Worm (Caenorhabditis elegans) whole organism, young adult: ENCODE measurements around the gene flp-12.

Source experiments
- atf-7 ChIP-seq: sonication (generic microtip); optimal IDR thresholded peaks from 2 replicates; lab custom pipeline; 2017; ENCODE audit warnings: mild to moderate bottlenecking, missing genetic modification characterization, missing compliant biosample characterization
- ceh-79 ChIP-seq: sonication (generic microtip); optimal IDR thresholded peaks from 2 replicates; lab custom pipeline; 2017; ENCODE audit warnings: mild to moderate bottlenecking, missing genetic modification characterization, missing compliant biosample characterization
- egl-44 ChIP-seq: fragments of 200-800 bp; sonication (Bioruptor generic); IDR thresholded peaks from 2 replicates; pipeline ENCODE4 v1.3.6; 2022; ENCODE audit warnings: missing genetic modification reagents, missing genetic modification characterization, missing compliant biosample characterization
- madf-8 ChIP-seq: fragments of 200-800 bp; sonication (Bioruptor generic); conservative IDR thresholded peaks from 2 replicates; pipeline ENCODE4 v1.3.6; 2022; ENCODE audit warnings: missing genetic modification reagents, missing genetic modification characterization, missing compliant biosample characterization
- nhr-90 ChIP-seq: sonication (generic microtip); optimal IDR thresholded peaks from 2 replicates; lab custom pipeline; 2016; ENCODE audit warnings: missing genotype, mild to moderate bottlenecking, missing genetic modification characterization, missing compliant biosample characterization
- pha-4 ChIP-seq: fragments of 150-350 bp; sonication (generic microtip); optimal IDR thresholded peaks from 2 replicates; lab custom pipeline; 2014; ENCODE audit warnings: missing biosample characterization, missing genetic modification reagents, missing genetic modification characterization
- rec-8 ChIP-seq, 2 experiments: sonication (generic microtip); optimal IDR thresholded peaks; 2 replicates each; lab custom pipeline; 2016; ENCODE audit warnings: mild to moderate bottlenecking in 2 of 2, missing genetic modification characterization in 2 of 2, missing genetic modification reagents in 2 of 2, missing genotype in 2 of 2, missing biosample characterization in 1 of 2, missing compliant biosample characterization in 1 of 2, moderate library complexity in 1 of 2
- rpc-1 ChIP-seq, 2 experiments: fragments of 150-350 bp in 1 of 2; sonication (generic microtip) in 1 of 2; optimal IDR thresholded peaks; 2 replicates each; lab custom pipeline; 2014 to 2018; ENCODE audit warnings: missing biosample characterization in 1 of 2, missing genetic modification characterization in 1 of 2, missing genetic modification reagents in 1 of 2, missing genotype in 1 of 2
- snpc-4 ChIP-seq, 5 experiments: fragments of 150-350 bp in 1 of 5; sonication (generic microtip) in 4 of 5; optimal IDR thresholded peaks; 2 replicates each; lab custom pipeline; 2014 to 2018; ENCODE audit warnings: missing genetic modification characterization in 5 of 5, missing biosample characterization in 3 of 5, antibody characterized with exemption in 2 of 5, mild to moderate bottlenecking in 2 of 5, missing compliant biosample characterization in 2 of 5, missing genotype in 2 of 5, moderate library complexity in 2 of 5, missing genetic modification reagents in 1 of 5
- unc-62 ChIP-seq: fragments of 150-350 bp; optimal IDR thresholded peaks from 2 replicates; lab custom pipeline; 2014; ENCODE audit warnings: missing biosample characterization, missing genetic modification reagents, missing genetic modification characterization

DNA sequence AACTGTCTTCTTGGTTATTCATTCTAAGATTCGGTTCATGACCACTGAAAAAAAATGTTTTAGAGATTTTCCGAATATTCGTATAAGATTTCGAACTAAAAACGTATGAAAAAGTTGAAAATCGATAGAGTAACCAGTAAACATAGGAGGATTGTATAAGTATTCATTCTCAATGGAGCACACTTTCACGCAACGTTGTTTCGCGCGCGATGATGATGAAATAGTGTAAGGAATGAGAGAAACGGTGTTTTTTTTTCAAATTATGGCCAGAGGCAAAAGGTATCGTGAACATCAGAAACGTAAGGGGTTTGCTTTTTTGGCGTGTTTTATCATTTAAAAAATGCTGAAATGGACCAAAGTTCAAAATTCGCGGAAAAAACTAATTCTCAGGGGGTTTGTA lies 27.4 kb upstream of the flp-12 start, which contains the start of gene pqn-65:
- TF ChIP-seq nhr-90 (tag; lab: Kevin White, UChicago) = no peak
- no peak for TF ChIP-seq ceh-79
- TF ChIP-seq rec-8 (tag; optimal IDR thresholded peaks at IDR 0.05; lab: Kevin White, UChicago) = no peak
- TF ChIP-seq unc-62 (GFP tag; lab: Kevin White, UChicago) = no peak
- TF ChIP-seq pha-4 (tag; lab: Kevin White, UChicago) = no peak
- no peak for TF ChIP-seq egl-44
- no peak for TF ChIP-seq rpc-1 (optimal IDR thresholded peaks at IDR 0.05; lab: Kevin White, UChicago)
- TF ChIP-seq rpc-1 (tag; optimal IDR thresholded peaks at IDR 0.05; lab: Kevin White, UChicago) = no peak
- TF ChIP-seq snpc-4 (GFP tag; optimal IDR thresholded peaks at IDR 0.05; lab: Kevin White, UChicago) = no peak
- TF ChIP-seq snpc-4 (tag; optimal IDR thresholded peaks at IDR 0.05; lab: Kevin White, UChicago) = no peak
- no peak for TF ChIP-seq atf-7 (tag; lab: Kevin White, UChicago)
- no peak for TF ChIP-seq madf-8 (GFP tag; lab: Robert Waterston, UW)
